Fruit fly (Drosophila melanogaster) ovary, adult (tissue): ENCODE measurements around the gene Pdp.

Source experiments
- CG17801 ChIP-seq: fragments of 200-800 bp; optimal IDR thresholded peaks from 2 replicates; lab custom pipeline; 2019; ENCODE audit warnings: missing biosample characterization, mild to moderate bottlenecking, missing genetic modification characterization, moderate library complexity; ENCODE audit not compliant: partially characterized antibody

The Pdp gene

dm6 chrX:7691221-7691914, 43.1 kb downstream of the Pdp start:
- no peak for TF ChIP-seq CG17801 (GFP tag; lab: Kevin White, UChicago)

- TF ChIP-seq CG17801 (GFP tag; lab: Kevin White, UChicago) = peak; percentile 48
Measured at dm6 chrX:7690683-7691082, 43.8 kb downstream of the Pdp start.

- TF ChIP-seq CG17801 (GFP tag; lab: Kevin White, UChicago) = no peak
Measured at dm6 chrX:7688871-7689270, 45.6 kb downstream of the Pdp start.

dm6 chrX:7686071-7686470, 48.4 kb downstream of the Pdp start:
- TF ChIP-seq CG17801 (GFP tag; lab: Kevin White, UChicago) = no peak
